Worm (Caenorhabditis elegans) whole organism, young adult: ENCODE results near the gene pqn-25.

ENCODE experiments used
- attf-6 ChIP-seq: fragments of 200-800 bp; sonication (Bioruptor generic); IDR thresholded peaks from 2 replicates; pipeline ENCODE4 v1.3.6; 2022; ENCODE audit warnings: missing genetic modification reagents, missing genetic modification characterization, missing compliant biosample characterization
- bed-1 ChIP-seq: fragments of 200-800 bp; sonication (Bioruptor generic); IDR thresholded peaks from 2 replicates; pipeline ENCODE4 v1.3.6; 2022; ENCODE audit warnings: missing genetic modification reagents, missing genetic modification characterization, missing compliant biosample characterization
- ets-4 ChIP-seq: fragments of 200-800 bp; sonication (Bioruptor generic); optimal IDR thresholded peaks from 2 replicates; lab custom pipeline; 2018; ENCODE audit warnings: mild to moderate bottlenecking, missing genetic modification characterization, missing compliant biosample characterization
- him-1 ChIP-seq: sonication (generic microtip); optimal IDR thresholded peaks from 2 replicates; lab custom pipeline; 2016; ENCODE audit warnings: missing genotype, missing genetic modification reagents, missing genetic modification characterization, missing compliant biosample characterization
- hlh-12 ChIP-seq: sonication (generic microtip); optimal IDR thresholded peaks from 2 replicates; lab custom pipeline; 2016; ENCODE audit warnings: missing genetic modification characterization, missing compliant biosample characterization
- somi-1 ChIP-seq: fragments of 200-800 bp; sonication (Bioruptor generic); optimal IDR thresholded peaks from 2 replicates; lab custom pipeline; 2018; ENCODE audit warnings: mild to moderate bottlenecking, missing genetic modification characterization, missing compliant biosample characterization

DNA sequence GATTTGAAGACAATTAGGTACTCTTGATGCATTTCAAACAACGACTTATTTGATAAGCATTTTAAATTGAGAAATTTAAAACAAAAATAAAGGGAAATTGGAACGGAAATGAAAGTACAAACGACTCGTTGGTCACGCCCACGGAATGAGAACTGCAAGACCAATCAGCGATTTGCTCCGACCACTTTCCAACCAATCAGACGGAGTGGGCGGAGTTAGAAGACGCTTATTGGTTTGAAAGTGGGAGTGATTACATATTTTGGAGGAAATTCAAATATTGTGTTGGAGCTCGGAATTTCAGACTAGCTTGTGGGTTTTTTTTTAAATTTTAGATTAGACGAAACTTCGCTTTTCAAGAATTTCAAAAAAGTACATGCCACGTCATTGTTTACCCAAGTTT, 43.3 kb downstream of the pqn-25 start:
- TF ChIP-seq somi-1 (GFP tag; lab: Kevin White, UChicago) = no peak
- TF ChIP-seq attf-6 (GFP tag; lab: Robert Waterston, UW) = no peak
- TF ChIP-seq hlh-12 = no peak
- TF ChIP-seq bed-1 (GFP tag; lab: Robert Waterston, UW) = no peak
- no peak for TF ChIP-seq him-1
- TF ChIP-seq ets-4 (GFP tag; lab: Kevin White, UChicago) = no peak
